Worm (Caenorhabditis elegans): ENCODE measurements around the gene ilys-4.

- TF ChIP-seq B0310.2 (tag; optimal IDR thresholded peaks at IDR 0.05), result no peak
- TF ChIP-seq ama-1 (optimal IDR thresholded peaks at IDR 0.05), result no peak
- TF ChIP-seq sea-1 (GFP tag; conservative IDR thresholded peaks at IDR 0.05), result no peak
- TF ChIP-seq flt-1 (GFP tag; IDR thresholded peaks at IDR 0.05), result no peak
- no peak for TF ChIP-seq F13C5.2 (tag; optimal IDR thresholded peaks at IDR 0.05)
- no peak for TF ChIP-seq hnd-1 (tag; optimal IDR thresholded peaks at IDR 0.05)
- TF ChIP-seq ets-7 (tag; optimal IDR thresholded peaks at IDR 0.05), result no peak
- no peak for TF ChIP-seq hmbx-1 (tag; optimal IDR thresholded peaks at IDR 0.05)
- no peak for TF ChIP-seq tra-4 (tag; optimal IDR thresholded peaks at IDR 0.05)
- no peak for TF ChIP-seq aly-1 (tag; optimal IDR thresholded peaks at IDR 0.05)
- no peak for TF ChIP-seq tbx-11 (GFP tag; IDR thresholded peaks at IDR 0.05)
- TF ChIP-seq hmg-4 (GFP tag; optimal IDR thresholded peaks at IDR 0.05), result no peak
Observed at ce11 chrIV:7906643-7907042, 9.3 kb upstream of the ilys-4 start.

Data from whole organism, early embryonic.